Fruit fly (Drosophila melanogaster) whole organism, embryonic: ENCODE data around the gene Crg-1.

ENCODE experiments used
- Aef1 ChIP-seq: fragments of 200-800 bp; sonication (Bioruptor generic); IDR thresholded peaks from 3 replicates; pipeline ENCODE4 v1.3.6; 2022; ENCODE audit warnings: missing biosample characterization, missing genetic modification characterization
- Atf3 ChIP-seq: fragments of 200-800 bp; sonication (Bioruptor generic); optimal IDR thresholded peaks from 3 replicates; lab custom pipeline; 2016; ENCODE audit warnings: missing biosample characterization, missing genetic modification characterization
- Atf6 ChIP-seq: fragments of 200-800 bp; sonication (Bioruptor generic); IDR thresholded peaks from 2 replicates; pipeline ENCODE4 v1.3.6; 2022; ENCODE audit warnings: missing biosample characterization, missing genetic modification characterization
- Bdp1 ChIP-seq: fragments of 200-800 bp; sonication (Bioruptor generic); optimal IDR thresholded peaks from 3 replicates; lab custom pipeline; 2016; ENCODE audit warnings: missing biosample characterization, missing genetic modification characterization
- CG11398 ChIP-seq: fragments of 200-800 bp; sonication (Bioruptor generic); optimal IDR thresholded peaks from 2 replicates; lab custom pipeline; 2016; ENCODE audit warnings: missing biosample characterization, missing genetic modification characterization
- CG12071 ChIP-seq: fragments of 200-800 bp; sonication (Bioruptor generic); optimal IDR thresholded peaks from 3 replicates; lab custom pipeline; 2018; ENCODE audit warnings: missing biosample characterization, mild to moderate bottlenecking, missing genetic modification characterization
- CG12744 ChIP-seq: fragments of 200-800 bp; sonication (Bioruptor generic); optimal IDR thresholded peaks from 2 replicates; lab custom pipeline; 2016; ENCODE audit warnings: missing biosample characterization, missing genetic modification characterization
- CG15011 ChIP-seq: fragments of 200-800 bp; sonication (Bioruptor generic); optimal IDR thresholded peaks from 3 replicates; lab custom pipeline; 2018; ENCODE audit warnings: missing biosample characterization, mild to moderate bottlenecking, missing genetic modification characterization
- CG33557 ChIP-seq: fragments of 200-800 bp; sonication (Bioruptor generic); optimal IDR thresholded peaks from 2 replicates; lab custom pipeline; 2019; ENCODE audit warnings: missing biosample characterization, mild to moderate bottlenecking, missing genetic modification characterization, moderate library complexity
- CG4730 ChIP-seq: fragments of 200-800 bp; sonication (Bioruptor generic); IDR thresholded peaks from 2 replicates; pipeline ENCODE4 v1.3.6; 2022; ENCODE audit warnings: missing biosample characterization, missing genetic modification characterization
- CG4854 ChIP-seq: fragments of 200-800 bp; sonication (Bioruptor generic); optimal IDR thresholded peaks from 2 replicates; lab custom pipeline; 2016; ENCODE audit warnings: missing biosample characterization, missing genetic modification characterization, inconsistent platforms
- CG7271 ChIP-seq: fragments of 200-800 bp; sonication (Bioruptor generic); optimal IDR thresholded peaks from 2 replicates; lab custom pipeline; 2018; ENCODE audit warnings: missing biosample characterization, mild to moderate bottlenecking, missing genetic modification characterization, moderate library complexity
- CG7357 ChIP-seq: fragments of 200-800 bp; sonication (Bioruptor generic); IDR thresholded peaks from 3 replicates; pipeline ENCODE4 v1.3.6; 2022; ENCODE audit warnings: missing biosample characterization, missing genetic modification characterization
- CG7556 ChIP-seq: fragments of 200-800 bp; sonication (Bioruptor generic); optimal IDR thresholded peaks from 2 replicates; lab custom pipeline; 2017; ENCODE audit warnings: missing biosample characterization, mild to moderate bottlenecking, missing genetic modification characterization
- CG9876 ChIP-seq: fragments of 200-800 bp; sonication (Bioruptor generic); optimal IDR thresholded peaks from 2 replicates; lab custom pipeline; 2016; ENCODE audit warnings: missing biosample characterization, missing genetic modification characterization
- CoRest ChIP-seq: fragments of 200-800 bp; sonication (Bioruptor generic); optimal IDR thresholded peaks from 3 replicates; lab custom pipeline; 2018; ENCODE audit warnings: missing biosample characterization, mild to moderate bottlenecking, missing genetic modification characterization, moderate library complexity
- Dad ChIP-seq: fragments of 200-800 bp; sonication (Bioruptor generic); optimal IDR thresholded peaks from 3 replicates; lab custom pipeline; 2016; ENCODE audit warnings: missing biosample characterization, missing genetic modification characterization
- Deaf1 ChIP-seq: fragments of 200-800 bp; optimal IDR thresholded peaks from 3 replicates; lab custom pipeline; 2019; ENCODE audit warnings: missing biosample characterization, mild to moderate bottlenecking, missing genetic modification characterization, moderate library complexity
- Gsc ChIP-seq: fragments of 200-800 bp; sonication (Bioruptor generic); IDR thresholded peaks from 2 replicates; pipeline ENCODE4 v1.3.6; 2022; ENCODE audit warnings: missing biosample characterization, missing genetic modification characterization
- Hey ChIP-seq: fragments of 200-800 bp; sonication (Bioruptor generic); optimal IDR thresholded peaks from 3 replicates; lab custom pipeline; 2018; ENCODE audit warnings: missing biosample characterization, mild to moderate bottlenecking, missing genetic modification characterization
- Hr3 ChIP-seq: fragments of 200-800 bp; sonication (Bioruptor generic); optimal IDR thresholded peaks from 3 replicates; lab custom pipeline; 2016; ENCODE audit warnings: missing biosample characterization, missing genetic modification characterization
- Mad ChIP-seq: fragments of 200-800 bp; sonication (Bioruptor generic); optimal IDR thresholded peaks from 2 replicates; lab custom pipeline; 2016; ENCODE audit warnings: missing biosample characterization, missing genetic modification characterization
- NC2α ChIP-seq: fragments of 200-800 bp; sonication (Bioruptor generic); optimal IDR thresholded peaks from 2 replicates; lab custom pipeline; 2016; ENCODE audit warnings: missing biosample characterization, missing genetic modification characterization
- Neu2 ChIP-seq: fragments of 200-800 bp; sonication (Bioruptor generic); optimal IDR thresholded peaks from 3 replicates; lab custom pipeline; 2016; ENCODE audit warnings: missing biosample characterization, missing genetic modification characterization, borderline replicate concordance
- Pdp1 ChIP-seq, 2 experiments: fragments of 200-800 bp; sonication (Bioruptor generic); optimal IDR thresholded peaks; 3 replicates each; lab custom pipeline; 2016; ENCODE audit warnings: missing biosample characterization in 2 of 2, missing genetic modification characterization in 2 of 2, mild to moderate bottlenecking in 1 of 2, moderate library complexity in 1 of 2
- Poxn ChIP-seq: fragments of 200-800 bp; sonication (Bioruptor generic); IDR thresholded peaks from 2 replicates; pipeline ENCODE4 v1.3.6; 2022; ENCODE audit warnings: missing biosample characterization, missing genetic modification characterization
- Side ChIP-seq: fragments of 200-800 bp; sonication (Bioruptor generic); optimal IDR thresholded peaks from 2 replicates; lab custom pipeline; 2016; ENCODE audit warnings: missing biosample characterization, missing genetic modification characterization
- Six4 ChIP-seq: fragments of 200-800 bp; sonication (Bioruptor generic); optimal IDR thresholded peaks from 2 replicates; lab custom pipeline; 2016; ENCODE audit warnings: missing biosample characterization, missing genetic modification characterization
- abd-A ChIP-seq: fragments of 200-800 bp; sonication (Bioruptor generic); optimal IDR thresholded peaks from 3 replicates; lab custom pipeline; 2019; ENCODE audit warnings: missing biosample characterization, mild to moderate bottlenecking, missing genetic modification characterization, moderate library complexity
- bigmax ChIP-seq: fragments of 200-800 bp; sonication (Bioruptor generic); optimal IDR thresholded peaks from 2 replicates; lab custom pipeline; 2018; ENCODE audit warnings: missing biosample characterization, mild to moderate bottlenecking, missing genetic modification characterization
- bowl ChIP-seq: fragments of 200-800 bp; sonication (Bioruptor generic); IDR thresholded peaks from 2 replicates; pipeline ENCODE4 v1.3.6; 2022; ENCODE audit warnings: missing biosample characterization, missing genetic modification characterization
- danr ChIP-seq: fragments of 200-800 bp; sonication (Bioruptor generic); IDR thresholded peaks from 2 replicates; pipeline ENCODE4 v1.3.6; 2022; ENCODE audit warnings: missing biosample characterization, missing genetic modification characterization
- dm ChIP-seq: fragments of 200-800 bp; sonication (Bioruptor generic); optimal IDR thresholded peaks from 3 replicates; lab custom pipeline; 2016; ENCODE audit warnings: missing biosample characterization, missing genetic modification characterization
- emc ChIP-seq: fragments of 200-800 bp; sonication (Bioruptor generic); optimal IDR thresholded peaks from 2 replicates; lab custom pipeline; 2016; ENCODE audit warnings: missing biosample characterization, missing genetic modification characterization
- esg ChIP-seq: fragments of 200-800 bp; sonication (Bioruptor generic); conservative IDR thresholded peaks from 2 replicates; pipeline ENCODE4 v1.3.6; 2022; ENCODE audit warnings: missing biosample characterization, missing genetic modification characterization
- eyg ChIP-seq: fragments of 200-800 bp; sonication (Bioruptor generic); optimal IDR thresholded peaks from 3 replicates; lab custom pipeline; 2016; ENCODE audit warnings: missing biosample characterization, missing genetic modification characterization
- fd96Cb ChIP-seq: fragments of 200-800 bp; sonication (Bioruptor generic); optimal IDR thresholded peaks from 2 replicates; lab custom pipeline; 2018; ENCODE audit warnings: missing biosample characterization, mild to moderate bottlenecking, missing genetic modification characterization, moderate library complexity
- gfzf ChIP-seq: fragments of 200-800 bp; sonication (Bioruptor generic); optimal IDR thresholded peaks from 2 replicates; lab custom pipeline; 2016; ENCODE audit warnings: missing biosample characterization, mild to moderate bottlenecking, missing genetic modification characterization, moderate library complexity
- kay ChIP-seq: fragments of 200-800 bp; sonication (Bioruptor generic); optimal IDR thresholded peaks from 2 replicates; lab custom pipeline; 2016; ENCODE audit warnings: missing biosample characterization, missing genetic modification characterization
- kni ChIP-seq: fragments of 200-800 bp; sonication (Bioruptor generic); optimal IDR thresholded peaks from 3 replicates; lab custom pipeline; 2017; ENCODE audit warnings: mild to moderate bottlenecking, missing biosample characterization, missing genetic modification reagents, missing genetic modification characterization
- knrl ChIP-seq: fragments of 200-800 bp; sonication (Bioruptor generic); IDR thresholded peaks from 3 replicates; pipeline ENCODE4 v1.3.6; 2022; ENCODE audit warnings: missing biosample characterization, missing genetic modification characterization; ENCODE audit not compliant: partially characterized antibody
- nmo ChIP-seq: fragments of 200-800 bp; sonication (Bioruptor generic); optimal IDR thresholded peaks from 2 replicates; lab custom pipeline; 2018; ENCODE audit warnings: missing biosample characterization, mild to moderate bottlenecking, missing genetic modification characterization, moderate library complexity
- pros ChIP-seq: fragments of 200-800 bp; sonication (Bioruptor generic); optimal IDR thresholded peaks from 3 replicates; lab custom pipeline; 2019; ENCODE audit warnings: missing biosample characterization, mild to moderate bottlenecking, missing genetic modification characterization, moderate library complexity
- repo ChIP-seq: fragments of 200-800 bp; sonication (Bioruptor generic); optimal IDR thresholded peaks from 2 replicates; lab custom pipeline; 2016; ENCODE audit warnings: missing biosample characterization, missing genetic modification characterization
- run ChIP-seq: fragments of 200-800 bp; sonication (Bioruptor generic); optimal IDR thresholded peaks from 3 replicates; lab custom pipeline; 2018; ENCODE audit warnings: missing biosample characterization, mild to moderate bottlenecking, missing genetic modification characterization
- scrt ChIP-seq: fragments of 200-800 bp; sonication (Bioruptor generic); optimal IDR thresholded peaks from 2 replicates; lab custom pipeline; 2018; ENCODE audit warnings: missing biosample characterization, mild to moderate bottlenecking, missing genetic modification characterization, moderate library complexity
- sd ChIP-seq: fragments of 200-800 bp; sonication (Bioruptor generic); optimal IDR thresholded peaks from 3 replicates; lab custom pipeline; 2018; ENCODE audit warnings: missing biosample characterization, mild to moderate bottlenecking, missing genetic modification characterization, moderate library complexity
- seq ChIP-seq: fragments of 200-800 bp; sonication (Bioruptor generic); IDR thresholded peaks from 2 replicates; pipeline ENCODE4 v1.3.6; 2022; ENCODE audit warnings: missing biosample characterization, missing genetic modification characterization
- sima ChIP-seq: fragments of 200-800 bp; sonication (Bioruptor generic); optimal IDR thresholded peaks from 2 replicates; lab custom pipeline; 2016; ENCODE audit warnings: missing biosample characterization, missing genetic modification characterization
- stc ChIP-seq: fragments of 200-800 bp; sonication (Bioruptor generic); IDR thresholded peaks from 2 replicates; pipeline ENCODE4 v1.3.6; 2022; ENCODE audit warnings: missing biosample characterization, missing genetic modification characterization
- toy ChIP-seq: fragments of 200-800 bp; sonication (Bioruptor generic); IDR thresholded peaks from 2 replicates; pipeline ENCODE4 v1.3.6; 2022; ENCODE audit warnings: missing biosample characterization, missing genetic modification characterization

Gene Crg-1

dm6 chrX:3838648-3839047 is 45.6 kb downstream of the Crg-1 start (continued):
- peak; percentile 92 for TF ChIP-seq sd (tag; lab: Kevin White, UChicago)
- TF ChIP-seq dm (GFP tag; lab: Kevin White, UChicago): peak; percentile 58
- TF ChIP-seq knrl (GFP tag; lab: Robert Waterston, UW): no peak
- peak; percentile 86 for TF ChIP-seq CoRest (tag; lab: Kevin White, UChicago)
- peak; percentile 70 for TF ChIP-seq CG11398 (GFP tag; lab: Kevin White, UChicago)
- TF ChIP-seq Gsc (GFP tag; lab: Robert Waterston, UW): peak; percentile 38; the same call in 1 of the 2 replicates
- TF ChIP-seq CG7357 (GFP tag; lab: Robert Waterston, UW): peak; percentile 64; the same call in 2 of the 3 replicates
- TF ChIP-seq Pdp1 (GFP tag; optimal IDR thresholded peaks at IDR 0.05; lab: Kevin White, UChicago): peak; percentile 52 to 72
- no peak for TF ChIP-seq Poxn (GFP tag; lab: Robert Waterston, UW)
- TF ChIP-seq repo (GFP tag; lab: Kevin White, UChicago): peak; percentile 75
- TF ChIP-seq Hr3 (GFP tag; lab: Kevin White, UChicago): peak; percentile 60
- TF ChIP-seq CG9876 (GFP tag; lab: Kevin White, UChicago): peak; percentile 61
- peak; percentile 68 for TF ChIP-seq Mad (GFP tag; lab: Kevin White, UChicago)
- peak; percentile 45 for TF ChIP-seq emc (GFP tag; lab: Kevin White, UChicago)
- TF ChIP-seq Hey (tag; lab: Kevin White, UChicago): peak; percentile 19
- TF ChIP-seq abd-A (tag; lab: Kevin White, UChicago): peak; percentile 87
- peak; percentile 76 for TF ChIP-seq fd96Cb (tag; lab: Kevin White, UChicago)
- TF ChIP-seq scrt (GFP tag; lab: Kevin White, UChicago): peak; percentile 72
- peak; percentile 2 for TF ChIP-seq pros (GFP tag; lab: Kevin White, UChicago)
- TF ChIP-seq eyg (GFP tag; lab: Kevin White, UChicago): no peak
- peak; percentile 59 for TF ChIP-seq Atf3 (GFP tag; lab: Kevin White, UChicago)
- peak; percentile 43; the same call in 1 of the 2 replicates for TF ChIP-seq esg (GFP tag; lab: Robert Waterston, UW)
- peak; percentile 49 for TF ChIP-seq CG33557 (GFP tag; lab: Kevin White, UChicago)
- TF ChIP-seq Six4: peak; percentile 61
- no peak for TF ChIP-seq bigmax
- TF ChIP-seq kay (GFP tag; lab: Kevin White, UChicago): peak; percentile 52
- TF ChIP-seq Bdp1: peak; percentile 46
- peak; percentile 64 for TF ChIP-seq Dad (GFP tag; lab: Kevin White, UChicago)
- TF ChIP-seq nmo (GFP tag; lab: Kevin White, UChicago): peak; percentile 81
- peak; percentile 79 for TF ChIP-seq stc (GFP tag; lab: Robert Waterston, UW)
- peak; percentile 71 for TF ChIP-seq CG7556 (GFP tag; lab: Kevin White, UChicago)
- peak; percentile 85 for TF ChIP-seq CG12071 (GFP tag; lab: Kevin White, UChicago)
- no peak for TF ChIP-seq Neu2 (GFP tag; lab: Kevin White, UChicago)
- peak; percentile 71 for TF ChIP-seq CG12744 (GFP tag; lab: Kevin White, UChicago)
- TF ChIP-seq CG7271 (tag; lab: Kevin White, UChicago): no peak
- peak; percentile 77 for TF ChIP-seq Aef1 (GFP tag; lab: Robert Waterston, UW)
- peak; percentile 51 for TF ChIP-seq NC2α (GFP tag; lab: Kevin White, UChicago)
- no peak for TF ChIP-seq sima
- TF ChIP-seq danr (GFP tag; lab: Robert Waterston, UW): 0 out of 2 replicates have a peak, but pooled peaks have one; percentile 20
- peak; percentile 26 for TF ChIP-seq CG15011 (GFP tag; lab: Kevin White, UChicago)
- TF ChIP-seq kni: peak; percentile 33
- peak; percentile 70 for TF ChIP-seq bowl (GFP tag; lab: Robert Waterston, UW)
- TF ChIP-seq seq: peak; percentile 80
- TF ChIP-seq CG4854 (GFP tag; lab: Kevin White, UChicago): peak; percentile 58
- peak; percentile 77 for TF ChIP-seq Atf6 (GFP tag; lab: Robert Waterston, UW)
- TF ChIP-seq toy: 0 out of 2 replicates have a peak, but pooled peaks have one; percentile 39
- TF ChIP-seq gfzf: no peak
- TF ChIP-seq CG4730 (GFP tag; lab: Robert Waterston, UW): peak; percentile 31; the same call in 1 of the 2 replicates
- peak; percentile 82 for TF ChIP-seq Side (GFP tag; lab: Kevin White, UChicago)
- peak; percentile 62 for TF ChIP-seq run (tag; lab: Kevin White, UChicago)
- TF ChIP-seq Deaf1: peak; percentile 25
